Worm (Caenorhabditis elegans) whole organism, young adult: ENCODE measurements around the gene zhit-1.

Experiments
- F22D6.2 ChIP-seq: sonication (generic microtip); optimal IDR thresholded peaks from 2 replicates; lab custom pipeline; 2016; ENCODE audit warnings: mild to moderate bottlenecking, missing genetic modification characterization, missing compliant biosample characterization
- F33H1.4 ChIP-seq: fragments of 200-800 bp; sonication (Bioruptor generic); IDR thresholded peaks from 2 replicates; pipeline ENCODE4 v1.3.6; 2022; ENCODE audit warnings: missing genetic modification reagents, missing genetic modification characterization, missing compliant biosample characterization
- Y79H2A.3 ChIP-seq: fragments of 200-800 bp; sonication (Bioruptor generic); conservative IDR thresholded peaks from 2 replicates; pipeline ENCODE4 v1.3.6; 2022; ENCODE audit warnings: missing genetic modification reagents, missing genetic modification characterization, missing compliant biosample characterization
- Y95B8A.8 ChIP-seq: fragments of 200-800 bp; sonication (Bioruptor generic); IDR thresholded peaks from 2 replicates; pipeline ENCODE4 v1.3.6; 2022; ENCODE audit warnings: missing genetic modification reagents, missing genetic modification characterization, missing compliant biosample characterization
- dox-1 ChIP-seq: fragments of 200-800 bp; sonication (Bioruptor generic); IDR thresholded peaks from 2 replicates; pipeline ENCODE4 v1.3.6; 2022; ENCODE audit warnings: missing genetic modification reagents, missing genetic modification characterization, missing compliant biosample characterization
- hlh-12 ChIP-seq: sonication (generic microtip); optimal IDR thresholded peaks from 2 replicates; lab custom pipeline; 2016; ENCODE audit warnings: missing genetic modification characterization, missing compliant biosample characterization
- unc-62 ChIP-seq: fragments of 150-350 bp; optimal IDR thresholded peaks from 2 replicates; lab custom pipeline; 2014; ENCODE audit warnings: missing biosample characterization, missing genetic modification reagents, missing genetic modification characterization

ce11 chrV:5621390-5621789 is 25.0 kb upstream of the zhit-1 start, which contains the start of gene M03E7.1:
- TF ChIP-seq dox-1, result no peak
- TF ChIP-seq unc-62 (GFP tag; lab: Kevin White, UChicago), result no peak
- no peak for TF ChIP-seq F33H1.4 (GFP tag; lab: Robert Waterston, UW)
- no peak for TF ChIP-seq F22D6.2 (tag; lab: Kevin White, UChicago)
- TF ChIP-seq Y95B8A.8, result no peak
- no peak for TF ChIP-seq hlh-12
- TF ChIP-seq Y79H2A.3, result no peak
